Fruit fly (Drosophila melanogaster) whole organism, embryonic: ENCODE data around the gene mRpS2.

ENCODE experiments used
- ATbp ChIP-seq: fragments of 200-800 bp; sonication (Bioruptor generic); optimal IDR thresholded peaks from 2 replicates; lab custom pipeline; 2017; ENCODE audit warnings: missing biosample characterization, mild to moderate bottlenecking, missing genetic modification characterization, missing genetic modification reagents
- Bgb ChIP-seq: fragments of 200-800 bp; sonication (Bioruptor generic); IDR thresholded peaks from 2 replicates; pipeline ENCODE4 v1.3.6; 2022; ENCODE audit warnings: missing biosample characterization, missing genetic modification characterization; ENCODE audit not compliant: partially characterized antibody
- Bteb2 ChIP-seq: fragments of 200-800 bp; sonication (Bioruptor generic); optimal IDR thresholded peaks from 2 replicates; lab custom pipeline; 2016; ENCODE audit warnings: missing biosample characterization, missing genetic modification characterization
- C15 ChIP-seq: fragments of 200-800 bp; sonication (Bioruptor generic); IDR thresholded peaks from 3 replicates; pipeline ENCODE4 v1.3.6; 2022; ENCODE audit warnings: missing biosample characterization, missing genetic modification characterization
- CG10366 ChIP-seq: fragments of 200-800 bp; sonication (Bioruptor generic); IDR thresholded peaks from 2 replicates; pipeline ENCODE4 v1.3.6; 2022; ENCODE audit warnings: missing biosample characterization, missing genetic modification characterization
- CG10979 ChIP-seq: fragments of 200-800 bp; sonication (Bioruptor generic); optimal IDR thresholded peaks from 2 replicates; lab custom pipeline; 2018; ENCODE audit warnings: missing biosample characterization, mild to moderate bottlenecking, missing genetic modification characterization, moderate library complexity
- CG12391 ChIP-seq: fragments of 200-800 bp; sonication (Bioruptor generic); optimal IDR thresholded peaks from 3 replicates; lab custom pipeline; 2018; ENCODE audit warnings: missing biosample characterization, mild to moderate bottlenecking, missing genetic modification characterization, moderate library complexity
- CG13624 ChIP-seq: fragments of 200-800 bp; sonication (Bioruptor generic); optimal IDR thresholded peaks from 2 replicates; lab custom pipeline; 2016; ENCODE audit warnings: missing biosample characterization, missing genetic modification characterization
- CG1529 ChIP-seq: fragments of 200-800 bp; sonication (Bioruptor generic); optimal IDR thresholded peaks from 3 replicates; lab custom pipeline; 2018; ENCODE audit warnings: missing biosample characterization, missing genetic modification characterization
- CG30431 ChIP-seq: fragments of 200-800 bp; sonication (Bioruptor generic); optimal IDR thresholded peaks from 2 replicates; lab custom pipeline; 2017; ENCODE audit warnings: missing biosample characterization, missing genetic modification characterization
- CG3163 ChIP-seq: fragments of 200-800 bp; sonication (Bioruptor generic); optimal IDR thresholded peaks from 3 replicates; lab custom pipeline; 2016; ENCODE audit warnings: missing biosample characterization, missing genetic modification characterization
- CG3281 ChIP-seq: fragments of 200-800 bp; sonication (Bioruptor generic); optimal IDR thresholded peaks from 3 replicates; lab custom pipeline; 2017; ENCODE audit warnings: missing biosample characterization, mild to moderate bottlenecking, missing genetic modification characterization
- CG3838 ChIP-seq: fragments of 200-800 bp; sonication (Bioruptor generic); optimal IDR thresholded peaks from 3 replicates; lab custom pipeline; 2016; ENCODE audit warnings: missing biosample characterization, missing genetic modification characterization
- CG4404 ChIP-seq: fragments of 200-800 bp; sonication (Bioruptor generic); IDR thresholded peaks from 2 replicates; pipeline ENCODE4 v1.3.6; 2022; ENCODE audit warnings: missing biosample characterization, missing genetic modification characterization
- CG5245 ChIP-seq: fragments of 200-800 bp; sonication (Bioruptor generic); optimal IDR thresholded peaks from 3 replicates; lab custom pipeline; 2016; ENCODE audit warnings: missing biosample characterization, missing genetic modification characterization
- CG7271 ChIP-seq: fragments of 200-800 bp; sonication (Bioruptor generic); optimal IDR thresholded peaks from 2 replicates; lab custom pipeline; 2018; ENCODE audit warnings: missing biosample characterization, mild to moderate bottlenecking, missing genetic modification characterization, moderate library complexity
- CG8089 ChIP-seq: fragments of 200-800 bp; sonication (Bioruptor generic); optimal IDR thresholded peaks from 3 replicates; lab custom pipeline; 2016; ENCODE audit warnings: missing biosample characterization, missing genetic modification characterization
- CG8290 ChIP-seq, 3 experiments: fragments of 200-800 bp; sonication (Bioruptor generic); optimal IDR thresholded peaks; 2 replicates each; lab custom pipeline; 2016 to 2019; ENCODE audit warnings: missing biosample characterization in 3 of 3, missing genetic modification characterization in 3 of 3, mild to moderate bottlenecking in 2 of 3, moderate library complexity in 1 of 3
- CG8359 ChIP-seq: fragments of 200-800 bp; sonication (Bioruptor generic); optimal IDR thresholded peaks from 2 replicates; lab custom pipeline; 2017; ENCODE audit warnings: missing biosample characterization, mild to moderate bottlenecking, missing genetic modification characterization, borderline replicate concordance
- CG8944 ChIP-seq: fragments of 200-800 bp; sonication (Bioruptor generic); optimal IDR thresholded peaks from 3 replicates; lab custom pipeline; 2016; ENCODE audit warnings: missing biosample characterization, missing genetic modification characterization
- CG9932 ChIP-seq: fragments of 200-800 bp; sonication (Bioruptor generic); IDR thresholded peaks from 2 replicates; pipeline ENCODE4 v1.3.6; 2022; ENCODE audit warnings: missing biosample characterization, missing genetic modification characterization
- Doc2 ChIP-seq: fragments of 200-800 bp; sonication (Bioruptor generic); IDR thresholded peaks from 2 replicates; pipeline ENCODE4 v1.3.6; 2022; ENCODE audit warnings: missing biosample characterization, missing genetic modification characterization
- Fer2 ChIP-seq: fragments of 200-800 bp; sonication (Bioruptor generic); optimal IDR thresholded peaks from 2 replicates; lab custom pipeline; 2018; ENCODE audit warnings: missing biosample characterization, mild to moderate bottlenecking, missing genetic modification characterization, moderate library complexity
- Spps ChIP-seq: fragments of 200-800 bp; sonication (Bioruptor generic); optimal IDR thresholded peaks from 2 replicates; lab custom pipeline; 2018; ENCODE audit warnings: missing biosample characterization, mild to moderate bottlenecking, missing genetic modification characterization
- Sry-δ ChIP-seq: fragments of 200-800 bp; sonication (Bioruptor generic); optimal IDR thresholded peaks from 2 replicates; lab custom pipeline; 2016; ENCODE audit warnings: missing biosample characterization, missing genetic modification characterization
- ab ChIP-seq: fragments of 200-800 bp; sonication (Bioruptor generic); optimal IDR thresholded peaks from 2 replicates; lab custom pipeline; 2016; ENCODE audit warnings: missing biosample characterization, missing genetic modification characterization
- bab2 ChIP-seq: fragments of 200-800 bp; sonication (Bioruptor generic); optimal IDR thresholded peaks from 2 replicates; lab custom pipeline; 2016; ENCODE audit warnings: missing biosample characterization, missing genetic modification characterization
- corto ChIP-seq: fragments of 200-800 bp; sonication (Bioruptor generic); optimal IDR thresholded peaks from 2 replicates; lab custom pipeline; 2016; ENCODE audit warnings: missing biosample characterization, mild to moderate bottlenecking, missing genetic modification characterization, moderate library complexity
- dmrt11E ChIP-seq: fragments of 200-800 bp; sonication (Bioruptor generic); optimal IDR thresholded peaks from 3 replicates; lab custom pipeline; 2018; ENCODE audit warnings: missing biosample characterization, mild to moderate bottlenecking, missing genetic modification characterization, moderate library complexity
- gro ChIP-seq: fragments of 200-800 bp; sonication (Bioruptor generic); optimal IDR thresholded peaks from 2 replicates; lab custom pipeline; 2016; ENCODE audit warnings: missing biosample characterization, missing genetic modification characterization
- gsb-n ChIP-seq: fragments of 200-800 bp; sonication (Bioruptor generic); optimal IDR thresholded peaks from 3 replicates; lab custom pipeline; 2018; ENCODE audit warnings: missing biosample characterization, mild to moderate bottlenecking, missing genetic modification characterization
- h ChIP-seq: fragments of >200 bp; optimal IDR thresholded peaks from 2 replicates; lab custom pipeline; 2017
- hbn ChIP-seq: fragments of 200-800 bp; sonication (Bioruptor generic); IDR thresholded peaks from 2 replicates; pipeline ENCODE4 v1.3.6; 2022; ENCODE audit warnings: missing biosample characterization, missing genetic modification characterization; ENCODE audit not compliant: partially characterized antibody
- hkb ChIP-seq, 2 experiments: fragments of 200-800 bp in 1 of 2; fragments of >200 bp in 1 of 2; sonication (Bioruptor generic) in 1 of 2; IDR thresholded peaks in 1 of 2; optimal IDR thresholded peaks in 1 of 2; 2 replicates each; pipeline versions ENCODE4 v1.3.6 to Lab custom; 2017 to 2022; ENCODE audit warnings: missing biosample characterization in 1 of 2, missing genetic modification characterization in 1 of 2
- inv ChIP-seq: fragments of 200-800 bp; sonication (Bioruptor generic); IDR thresholded peaks from 2 replicates; pipeline ENCODE4 v1.3.6; 2022; ENCODE audit warnings: missing biosample characterization, missing genetic modification characterization; ENCODE audit not compliant: partially characterized antibody
- knrl ChIP-seq: fragments of 200-800 bp; sonication (Bioruptor generic); IDR thresholded peaks from 3 replicates; pipeline ENCODE4 v1.3.6; 2022; ENCODE audit warnings: missing biosample characterization, missing genetic modification characterization; ENCODE audit not compliant: partially characterized antibody
- lilli ChIP-seq: fragments of 200-800 bp; sonication (Bioruptor generic); optimal IDR thresholded peaks from 3 replicates; lab custom pipeline; 2016; ENCODE audit warnings: missing biosample characterization, missing genetic modification characterization
- lov ChIP-seq, 2 experiments: fragments of 200-800 bp in 1 of 2; fragments of >200 bp in 1 of 2; sonication (Bioruptor generic) in 1 of 2; IDR thresholded peaks in 1 of 2; optimal IDR thresholded peaks in 1 of 2; 2 replicates in 1 of 2; 3 replicates in 1 of 2; pipeline versions ENCODE4 v1.3.6 to Lab custom; 2017 to 2022; ENCODE audit warnings: missing biosample characterization in 1 of 2, missing genetic modification characterization in 1 of 2
- mld ChIP-seq: fragments of 200-800 bp; sonication (Bioruptor generic); IDR thresholded peaks from 3 replicates; pipeline ENCODE4 v1.3.6; 2022; ENCODE audit warnings: missing biosample characterization, missing genetic modification characterization; ENCODE audit not compliant: partially characterized antibody
- nau ChIP-seq: fragments of 200-800 bp; sonication (Bioruptor generic); optimal IDR thresholded peaks from 3 replicates; lab custom pipeline; 2017; ENCODE audit warnings: missing biosample characterization, mild to moderate bottlenecking, missing genetic modification characterization, missing genetic modification reagents
- oc ChIP-seq: fragments of 200-800 bp; sonication (Bioruptor generic); optimal IDR thresholded peaks from 2 replicates; lab custom pipeline; 2018; ENCODE audit warnings: missing biosample characterization, mild to moderate bottlenecking, missing genetic modification characterization, moderate library complexity
- p53 ChIP-seq: fragments of 200-800 bp; sonication (Bioruptor generic); optimal IDR thresholded peaks from 2 replicates; lab custom pipeline; 2016; ENCODE audit warnings: missing biosample characterization, missing genetic modification characterization
- schlank ChIP-seq: fragments of 200-800 bp; sonication (Bioruptor generic); optimal IDR thresholded peaks from 2 replicates; lab custom pipeline; 2018; ENCODE audit warnings: missing biosample characterization, mild to moderate bottlenecking, missing genetic modification characterization
- shn ChIP-seq: fragments of 200-800 bp; sonication (Bioruptor generic); optimal IDR thresholded peaks from 3 replicates; lab custom pipeline; 2016; ENCODE audit warnings: missing biosample characterization, missing genetic modification characterization
- sim ChIP-seq: fragments of 200-800 bp; sonication (Bioruptor generic); IDR thresholded peaks from 2 replicates; pipeline ENCODE4 v1.3.6; 2022; ENCODE audit warnings: missing biosample characterization, missing genetic modification characterization
- sob ChIP-seq: fragments of 200-800 bp; sonication (Bioruptor generic); IDR thresholded peaks from 2 replicates; pipeline ENCODE4 v1.3.6; 2022; ENCODE audit warnings: missing biosample characterization, missing genetic modification characterization
- sr ChIP-seq: fragments of 200-800 bp; sonication (Bioruptor generic); IDR thresholded peaks from 3 replicates; pipeline ENCODE4 v1.3.6; 2022; ENCODE audit warnings: missing biosample characterization, missing genetic modification characterization
- stwl ChIP-seq: fragments of 200-800 bp; sonication (Bioruptor generic); optimal IDR thresholded peaks from 3 replicates; lab custom pipeline; 2018; ENCODE audit warnings: missing biosample characterization, mild to moderate bottlenecking, missing genetic modification characterization, moderate library complexity
- tio ChIP-seq: fragments of 200-800 bp; sonication (Bioruptor generic); optimal IDR thresholded peaks from 2 replicates; lab custom pipeline; 2017; ENCODE audit warnings: missing biosample characterization, missing genetic modification characterization, inconsistent platforms
- zen2 ChIP-seq: fragments of 200-800 bp; sonication (Bioruptor generic); IDR thresholded peaks from 3 replicates; pipeline ENCODE4 v1.3.6; 2022; ENCODE audit warnings: missing biosample characterization, missing genetic modification characterization; ENCODE audit not compliant: partially characterized antibody

mRpS2 gene

dm6 chr2L:4861503-4861902, 11.3 kb upstream of the mRpS2 start (continued):
- TF ChIP-seq CG3163 (no peak), CG7271 (tag; lab: Kevin White, UChicago) (no peak), lilli (GFP tag; lab: Kevin White, UChicago) (peak; percentile 48), gro (no peak), CG10979 (tag; lab: Kevin White, UChicago) (no peak), p53 (GFP tag; lab: Kevin White, UChicago) (no peak), lov (optimal IDR thresholded peaks at IDR 0.05; lab: Kevin White, UChicago) (no peak), lov (GFP tag; IDR thresholded peaks at IDR 0.05; lab: Robert Waterston, UW) (no peak), mld (no peak), CG8290 (GFP tag; optimal IDR thresholded peaks at IDR 0.05; lab: Kevin White, UChicago) (no peak), CG8290 (tag; optimal IDR thresholded peaks at IDR 0.05; lab: Kevin White, UChicago) (no peak), ab (GFP tag; lab: Kevin White, UChicago) (no peak), CG3838 (GFP tag; lab: Kevin White, UChicago) (no peak), Bgb (GFP tag; lab: Robert Waterston, UW) (no peak), nau (GFP tag; lab: Kevin White, UChicago) (no peak), CG5245 (GFP tag; lab: Kevin White, UChicago) (no peak), h (lab: Kevin White, UChicago) (no peak), sr (no peak), hbn (no peak), Spps (tag; lab: Kevin White, UChicago) (no peak), Fer2 (peak; percentile 18), hkb (optimal IDR thresholded peaks at IDR 0.05; lab: Kevin White, UChicago) (no peak), hkb (GFP tag; IDR thresholded peaks at IDR 0.05; lab: Robert Waterston, UW) (peak; percentile 47; the same call in 1 of the 2 replicates), CG9932 (GFP tag; lab: Robert Waterston, UW) (peak; percentile 55), CG8359 (GFP tag; lab: Kevin White, UChicago) (no peak), CG3281 (GFP tag; lab: Kevin White, UChicago) (peak; percentile 52), gsb-n (tag; lab: Kevin White, UChicago) (no peak), CG8944 (no peak), C15 (GFP tag; lab: Robert Waterston, UW) (no peak), CG4404 (peak; percentile 31; the same call in 1 of the 2 replicates), knrl (no peak), inv (GFP tag; lab: Robert Waterston, UW) (no peak), dmrt11E (no peak), CG8089 (GFP tag; lab: Kevin White, UChicago) (no peak), CG30431 (GFP tag; lab: Kevin White, UChicago) (no peak), bab2 (GFP tag; lab: Kevin White, UChicago) (no peak), Doc2 (GFP tag; lab: Robert Waterston, UW) (no peak), schlank (tag; lab: Kevin White, UChicago) (no peak), sob (0 out of 2 replicates have a peak, but pooled peaks have one; percentile 37), corto (GFP tag; lab: Kevin White, UChicago) (no peak), CG13624 (GFP tag; lab: Kevin White, UChicago) (no peak), ATbp (GFP tag; lab: Kevin White, UChicago) (no peak), oc (no peak), sim (GFP tag; lab: Robert Waterston, UW) (no peak), zen2 (GFP tag; lab: Robert Waterston, UW) (no peak), Bteb2 (GFP tag; lab: Kevin White, UChicago) (no peak), CG10366 (GFP tag; lab: Robert Waterston, UW) (peak; percentile 16; the same call in 1 of the 2 replicates), Sry-δ (GFP tag; lab: Kevin White, UChicago) (no peak), tio (GFP tag; lab: Kevin White, UChicago) (no peak), stwl (tag; lab: Kevin White, UChicago) (no peak), shn (GFP tag; lab: Kevin White, UChicago) (no peak), CG1529 (GFP tag; lab: Kevin White, UChicago) (no peak), CG12391 (tag; lab: Kevin White, UChicago) (peak; percentile 2)
